Worm (Caenorhabditis elegans) whole organism, L2 larva: ENCODE results near the gene arl-3.

Source experiments
- F13H6.1 ChIP-seq: sonication (generic microtip); optimal IDR thresholded peaks from 2 replicates; lab custom pipeline; 2016; ENCODE audit warnings: missing genetic modification characterization, missing compliant biosample characterization
- ZK546.5 ChIP-seq: sonication (generic microtip); optimal IDR thresholded peaks from 2 replicates; lab custom pipeline; 2017; ENCODE audit warnings: missing biosample characterization, missing genetic modification characterization
- ama-1 ChIP-seq: fragments of 150-350 bp; optimal IDR thresholded peaks from 2 replicates; lab custom pipeline; 2018; ENCODE audit warnings: inconsistent platforms
- fos-1 ChIP-seq: fragments of 150-350 bp; optimal IDR thresholded peaks from 2 replicates; lab custom pipeline; 2014; ENCODE audit warnings: missing biosample characterization, missing genetic modification characterization
- lin-39 ChIP-seq: fragments of 150-350 bp; optimal IDR thresholded peaks from 2 replicates; lab custom pipeline; 2014; ENCODE audit warnings: missing biosample characterization, missing genetic modification reagents, missing genetic modification characterization
- nhr-10 ChIP-seq: sonication (generic microtip); optimal IDR thresholded peaks from 2 replicates; lab custom pipeline; 2017; ENCODE audit warnings: missing biosample characterization, missing genetic modification characterization
- nhr-21 ChIP-seq: fragments of 150-350 bp; optimal IDR thresholded peaks from 2 replicates; lab custom pipeline; 2014; ENCODE audit warnings: missing biosample characterization, missing genetic modification characterization
- peb-1 ChIP-seq: fragments of 150-350 bp; optimal IDR thresholded peaks from 2 replicates; lab custom pipeline; 2014; ENCODE audit warnings: missing biosample characterization, missing genetic modification characterization
- unc-62 ChIP-seq: fragments of 150-350 bp; optimal IDR thresholded peaks from 2 replicates; lab custom pipeline; 2014; ENCODE audit warnings: missing biosample characterization, missing genetic modification reagents, missing genetic modification characterization
- ztf-11 ChIP-seq: sonication (generic microtip); optimal IDR thresholded peaks from 2 replicates; lab custom pipeline; 2017; ENCODE audit warnings: missing biosample characterization, missing genetic modification characterization

DNA sequence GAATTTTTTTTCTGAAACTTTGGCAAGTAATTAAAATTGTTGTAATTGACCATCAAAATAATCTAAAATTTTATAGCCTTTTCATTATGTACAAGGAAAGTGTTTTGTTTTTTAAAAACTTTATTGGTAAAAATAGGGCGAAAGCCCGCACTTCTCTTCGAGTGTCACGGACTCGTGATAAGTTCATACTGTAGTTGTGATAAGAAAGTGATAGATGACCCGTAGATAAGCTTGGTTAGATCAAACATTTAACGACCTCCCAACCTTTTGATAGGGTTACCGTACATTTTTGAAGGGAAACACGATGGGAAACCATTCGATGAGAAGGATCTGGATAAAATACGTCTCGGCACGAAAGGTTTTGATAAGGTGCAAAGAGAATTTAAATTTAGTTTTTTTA is 10.1 kb downstream of the arl-3 start:
- TF ChIP-seq peb-1 (tag; lab: Kevin White, UChicago) (no peak), F13H6.1 (tag; lab: Kevin White, UChicago) (no peak), lin-39 (no peak), ama-1 (lab: Kevin White, UChicago) (no peak), nhr-21 (no peak), unc-62 (no peak), ztf-11 (tag; lab: Kevin White, UChicago) (no peak), ZK546.5 (tag; lab: Kevin White, UChicago) (no peak), nhr-10 (tag; lab: Kevin White, UChicago) (no peak), fos-1 (tag; lab: Kevin White, UChicago) (peak; percentile 27)
